Worm (Caenorhabditis elegans): Measurements from ENCODE around the gene dac-1.

DNA sequence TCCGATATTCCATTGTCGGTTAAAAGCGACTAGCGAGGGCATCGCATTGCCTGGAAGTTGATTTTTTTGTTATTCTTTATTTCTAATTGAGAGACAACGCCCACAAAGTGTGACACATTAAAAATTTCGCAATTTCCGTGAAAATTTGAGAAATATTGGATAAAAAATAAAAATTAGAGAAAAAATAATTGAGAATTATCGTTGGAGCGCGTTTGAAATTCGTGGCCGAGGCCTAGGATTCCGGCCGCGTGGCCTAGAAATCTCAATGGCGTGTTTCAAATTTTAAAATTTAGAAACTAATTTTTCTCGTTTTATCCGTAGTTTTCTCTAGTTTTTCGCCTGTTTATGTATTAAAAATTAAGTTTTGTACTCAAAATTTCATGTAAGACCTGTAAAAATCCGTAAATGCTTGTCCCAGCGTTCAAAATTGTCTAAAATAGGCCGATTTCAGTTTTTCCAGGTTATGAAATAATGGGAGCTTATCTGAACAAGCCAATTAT lies 32.6 kb upstream of the dac-1 start, which contains the start of the genes dagl-2 and ppm-1.G:
- TF ChIP-seq him-1 (tag; optimal IDR thresholded peaks at IDR 0.05) (no peak), W03F9.2 (tag; optimal IDR thresholded peaks at IDR 0.05) (peak; percentile 82)

Data from whole organism, L4/young adult.